Worm (Caenorhabditis elegans): Measurements from ENCODE around the gene srh-209.

srh-209 gene

ce11 chrV:18412887-18413286 lies 8.2 kb upstream of the srh-209 start, which contains the start of gene ZK262.2:
Gene ZK262.2, minus strand, starts transcription at chrV:18412987.
- no peak for TF ChIP-seq ZK546.5 (tag; optimal IDR thresholded peaks at IDR 0.05)
- TF ChIP-seq nhr-12 (tag; optimal IDR thresholded peaks at IDR 0.05): no peak
- no peak for TF ChIP-seq sma-3 (GFP tag; optimal IDR thresholded peaks at IDR 0.05)
- no peak for TF ChIP-seq lsy-2 (tag; optimal IDR thresholded peaks at IDR 0.05)
- TF ChIP-seq mab-5 (tag; optimal IDR thresholded peaks at IDR 0.05): no peak
- TF ChIP-seq nhr-11 (tag; optimal IDR thresholded peaks at IDR 0.05): no peak
- no peak for TF ChIP-seq skn-1 (tag; optimal IDR thresholded peaks at IDR 0.05)
- TF ChIP-seq ama-1 (optimal IDR thresholded peaks at IDR 0.05): no peak
- no peak for TF ChIP-seq mdl-1 (tag; optimal IDR thresholded peaks at IDR 0.05)
- TF ChIP-seq snpc-4 (tag; optimal IDR thresholded peaks at IDR 0.05): no peak
- TF ChIP-seq ztf-4 (tag; optimal IDR thresholded peaks at IDR 0.05): no peak
- TF ChIP-seq unc-39 (tag; optimal IDR thresholded peaks at IDR 0.05): no peak
- no peak for TF ChIP-seq nhr-6 (tag; optimal IDR thresholded peaks at IDR 0.05)

- no peak for TF ChIP-seq ztf-11 (tag; optimal IDR thresholded peaks at IDR 0.05)
- peak; percentile 1 for TF ChIP-seq fos-1 (tag; optimal IDR thresholded peaks at IDR 0.05)
Observed at ce11 chrV:18412351-18412750, 7.7 kb upstream of the srh-209 start.

ce11 chrV:18410142-18410541 lies 5.5 kb upstream of the srh-209 start, which contains the start of gene srh-207:
Gene srh-207, minus strand, starts transcription at chrV:18410242.
- TF ChIP-seq ceh-16 (tag; optimal IDR thresholded peaks at IDR 0.05) (no peak), lin-13 (GFP tag; optimal IDR thresholded peaks at IDR 0.05) (no peak), unc-55 (GFP tag; optimal IDR thresholded peaks at IDR 0.05) (no peak), nhr-12 (tag; optimal IDR thresholded peaks at IDR 0.05) (no peak), ZK546.5 (tag; optimal IDR thresholded peaks at IDR 0.05) (no peak), lin-39 (tag; optimal IDR thresholded peaks at IDR 0.05) (no peak), nhr-129 (tag; optimal IDR thresholded peaks at IDR 0.05) (no peak), crh-2 (tag; optimal IDR thresholded peaks at IDR 0.05) (no peak), mab-5 (tag; optimal IDR thresholded peaks at IDR 0.05) (no peak), sma-3 (GFP tag; optimal IDR thresholded peaks at IDR 0.05) (no peak)

- TF ChIP-seq elt-3 (tag; optimal IDR thresholded peaks at IDR 0.05) (no peak), nhr-12 (tag; optimal IDR thresholded peaks at IDR 0.05) (no peak), lsy-2 (tag; optimal IDR thresholded peaks at IDR 0.05) (no peak), Y55F3AM.14 (GFP tag; optimal IDR thresholded peaks at IDR 0.05) (no peak), sma-9 (GFP tag; optimal IDR thresholded peaks at IDR 0.05) (no peak), sma-9 (tag; optimal IDR thresholded peaks at IDR 0.05) (no peak), aly-2 (tag; optimal IDR thresholded peaks at IDR 0.05) (no peak), nhr-77 (tag; optimal IDR thresholded peaks at IDR 0.05) (no peak), dmd-4 (tag; optimal IDR thresholded peaks at IDR 0.05) (no peak), ZK546.5 (tag; optimal IDR thresholded peaks at IDR 0.05) (no peak), mbf-1 (tag; optimal IDR thresholded peaks at IDR 0.05) (no peak), ama-1 (optimal IDR thresholded peaks at IDR 0.05) (no peak), nhr-129 (tag; optimal IDR thresholded peaks at IDR 0.05) (no peak), ceh-82 (tag; optimal IDR thresholded peaks at IDR 0.05) (no peak), blmp-1 (tag; optimal IDR thresholded peaks at IDR 0.05; ENCODE audit: insufficient read depth) (no peak), sma-3 (GFP tag; optimal IDR thresholded peaks at IDR 0.05) (no peak), zag-1 (tag; optimal IDR thresholded peaks at IDR 0.05) (no peak), egl-27 (tag; optimal IDR thresholded peaks at IDR 0.05) (no peak), crh-2 (tag; optimal IDR thresholded peaks at IDR 0.05) (no peak)
Observed at ce11 chrV:18402743-18403142, 1.9 kb downstream of the srh-209 start.

ce11 chrV:18397814-18398213 lies 6.9 kb downstream of the srh-209 start, which contains the start of gene Y51A2B.16:
Gene Y51A2B.16, minus strand, starts transcription at chrV:18397914.
- TF ChIP-seq alr-1 (tag; optimal IDR thresholded peaks at IDR 0.05) (no peak), Y55F3AM.14 (GFP tag; optimal IDR thresholded peaks at IDR 0.05) (no peak), lsy-2 (tag; optimal IDR thresholded peaks at IDR 0.05) (no peak), ZK546.5 (tag; optimal IDR thresholded peaks at IDR 0.05) (no peak), mbf-1 (tag; optimal IDR thresholded peaks at IDR 0.05) (no peak), ceh-16 (tag; optimal IDR thresholded peaks at IDR 0.05) (no peak), mdl-1 (tag; optimal IDR thresholded peaks at IDR 0.05) (no peak), egl-27 (tag; optimal IDR thresholded peaks at IDR 0.05) (no peak)

Measured in whole organism, L2 larva.